Worm (Caenorhabditis elegans) whole organism, late embryonic: ENCODE results near the gene spig-9.

Experiments
- ceh-2 ChIP-seq: sonication (generic microtip); optimal IDR thresholded peaks from 2 replicates; lab custom pipeline; 2016; ENCODE audit warnings: missing genotype, missing genetic modification characterization, missing compliant biosample characterization
- hlh-13 ChIP-seq: fragments of 200-800 bp; sonication (Bioruptor generic); optimal IDR thresholded peaks from 2 replicates; lab custom pipeline; 2018; ENCODE audit warnings: mild to moderate bottlenecking, missing genetic modification characterization, missing compliant biosample characterization
- hlh-30 ChIP-seq: sonication (generic microtip); optimal IDR thresholded peaks from 2 replicates; lab custom pipeline; 2017; ENCODE audit warnings: antibody characterized with exemption, missing genetic modification characterization, missing compliant biosample characterization; ENCODE audit not compliant: insufficient read depth
- madf-2 ChIP-seq: sonication (generic microtip); optimal IDR thresholded peaks from 2 replicates; lab custom pipeline; 2017; ENCODE audit warnings: missing genetic modification characterization, missing compliant biosample characterization
- mec-3 ChIP-seq: sonication (generic microtip); optimal IDR thresholded peaks from 2 replicates; lab custom pipeline; 2016; ENCODE audit warnings: borderline replicate concordance, missing genetic modification characterization, missing compliant biosample characterization
- nhr-11 ChIP-seq: fragments of 150-350 bp; optimal IDR thresholded peaks from 2 replicates; lab custom pipeline; 2014; ENCODE audit warnings: missing biosample characterization, missing genetic modification characterization
- tbx-2 ChIP-seq: sonication (generic microtip); optimal IDR thresholded peaks from 2 replicates; lab custom pipeline; 2016; ENCODE audit warnings: missing genetic modification characterization, missing compliant biosample characterization
- unc-55 ChIP-seq: sonication (generic microtip); optimal IDR thresholded peaks from 2 replicates; lab custom pipeline; 2017; ENCODE audit warnings: missing biosample characterization, missing genetic modification reagents, missing genetic modification characterization
- unc-86 ChIP-seq: sonication (generic microtip); optimal IDR thresholded peaks from 2 replicates; lab custom pipeline; 2016; ENCODE audit warnings: missing genetic modification characterization, missing compliant biosample characterization

- TF ChIP-seq hlh-30 (tag; lab: Kevin White, UChicago): no peak
- TF ChIP-seq hlh-13: no peak
- TF ChIP-seq ceh-2 (tag; lab: Kevin White, UChicago): no peak
- TF ChIP-seq tbx-2 (tag; lab: Kevin White, UChicago): no peak
- no peak for TF ChIP-seq madf-2 (tag; lab: Kevin White, UChicago)
- TF ChIP-seq unc-55 (GFP tag; lab: Kevin White, UChicago): no peak
- no peak for TF ChIP-seq unc-86 (tag; lab: Kevin White, UChicago)
- TF ChIP-seq mec-3 (tag; lab: Kevin White, UChicago): no peak
- no peak for TF ChIP-seq nhr-11
These were observed 34.2 kb downstream of the spig-9 start for ce11 chrV:13577463-13577862.
